Fruit fly (Drosophila melanogaster): ENCODE results near the gene Nedd4.
A peak's percentile ranks its signal among the peaks of the same experiment; 100 is the strongest.

The Nedd4 gene

DNA sequence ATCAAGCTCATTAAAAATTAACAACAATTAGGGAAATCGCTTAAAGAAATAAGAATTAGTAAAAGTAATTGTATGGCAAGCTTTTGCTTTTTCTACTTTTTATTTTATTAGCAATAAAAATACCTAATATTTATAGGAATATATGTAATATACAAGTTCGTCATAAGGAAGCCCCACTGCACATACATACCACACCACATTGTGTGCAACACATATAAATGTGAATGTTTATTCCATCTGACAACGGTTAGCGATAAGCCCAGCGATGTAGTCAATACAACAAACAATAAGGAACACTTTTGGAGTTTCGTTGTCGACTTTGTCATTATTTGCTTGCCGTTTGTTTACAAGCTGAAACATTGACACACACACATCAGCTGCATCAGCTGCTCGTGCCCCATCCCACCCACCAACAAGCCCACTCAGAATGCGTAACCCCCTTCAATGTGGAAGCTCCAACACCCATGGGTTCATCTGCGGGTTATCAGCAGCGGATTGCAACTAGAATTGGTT, 44.5 kb upstream of the Nedd4 start (continued):
- TF ChIP-seq odd (GFP tag; optimal IDR thresholded peaks at IDR 0.05), result peak; percentile 88
- no peak for TF ChIP-seq ro (GFP tag; IDR thresholded peaks at IDR 0.05)
- no peak; the same call in 1 of the 2 replicates for TF ChIP-seq sisA (GFP tag; IDR thresholded peaks at IDR 0.05)
- peak; percentile 58; the same call in 1 of the 2 replicates for TF ChIP-seq CG10959 (GFP tag; IDR thresholded peaks at IDR 0.05)
- TF ChIP-seq CG14860 (GFP tag; IDR thresholded peaks at IDR 0.05; ENCODE audit: partially characterized antibody), result no peak
- peak; percentile 2 for TF ChIP-seq Meics (GFP tag; optimal IDR thresholded peaks at IDR 0.05)
- peak; percentile 42 for TF ChIP-seq tio (GFP tag; optimal IDR thresholded peaks at IDR 0.05)
- no peak for TF ChIP-seq bowl (GFP tag; IDR thresholded peaks at IDR 0.05)
- TF ChIP-seq CG9876 (GFP tag; optimal IDR thresholded peaks at IDR 0.05), result peak; percentile 42
- TF ChIP-seq mirr (GFP tag; optimal IDR thresholded peaks at IDR 0.05), result no peak
- TF ChIP-seq Adf1 (GFP tag; IDR thresholded peaks at IDR 0.05), result no peak
- peak; percentile 95 for TF ChIP-seq gsb-n (tag; optimal IDR thresholded peaks at IDR 0.05)
- peak; percentile 38 for TF ChIP-seq pb (GFP tag; optimal IDR thresholded peaks at IDR 0.05)
- TF ChIP-seq CG18476 (GFP tag; optimal IDR thresholded peaks at IDR 0.05), result peak; percentile 43
- TF ChIP-seq Fer3 (tag; optimal IDR thresholded peaks at IDR 0.05), result peak; percentile 49
- peak; percentile 82 for TF ChIP-seq gem (tag; optimal IDR thresholded peaks at IDR 0.05)
- peak; percentile 81 for TF ChIP-seq oc (tag; optimal IDR thresholded peaks at IDR 0.05)
- TF ChIP-seq unc-4 (GFP tag; IDR thresholded peaks at IDR 0.05; ENCODE audit: partially characterized antibody), result no peak
- TF ChIP-seq gfzf (GFP tag; optimal IDR thresholded peaks at IDR 0.05), result no peak
- no peak for TF ChIP-seq CG2120 (GFP tag; optimal IDR thresholded peaks at IDR 0.05)
- no peak for TF ChIP-seq CG3995 (GFP tag; optimal IDR thresholded peaks at IDR 0.05)
- no peak for TF ChIP-seq nerfin-2 (GFP tag; IDR thresholded peaks at IDR 0.05; ENCODE audit: partially characterized antibody)
- peak; percentile 45 for TF ChIP-seq CG12769 (tag; optimal IDR thresholded peaks at IDR 0.05)
- peak; percentile 58; the same call in 1 of the 2 replicates for TF ChIP-seq Nf-YA (GFP tag; IDR thresholded peaks at IDR 0.05)
- peak; percentile 66 for TF ChIP-seq scrt (GFP tag; optimal IDR thresholded peaks at IDR 0.05)
- TF ChIP-seq yki (optimal IDR thresholded peaks at IDR 0.05), result no peak
- no peak for TF ChIP-seq abd-A (tag; optimal IDR thresholded peaks at IDR 0.05)
- TF ChIP-seq nau (GFP tag; optimal IDR thresholded peaks at IDR 0.05), result peak; percentile 90
- TF ChIP-seq crp (GFP tag; optimal IDR thresholded peaks at IDR 0.05), result peak in 1 of 2 experiments; percentile 57
- peak; percentile 32 for TF ChIP-seq CG30431 (GFP tag; optimal IDR thresholded peaks at IDR 0.05)
- TF ChIP-seq sna (GFP tag; IDR thresholded peaks at IDR 0.05; ENCODE audit: partially characterized antibody), result no peak
- no peak for TF ChIP-seq CG8765 (GFP tag; IDR thresholded peaks at IDR 0.05)
- peak; percentile 68 for TF ChIP-seq ewg (GFP tag; optimal IDR thresholded peaks at IDR 0.05)
- TF ChIP-seq ind (GFP tag; optimal IDR thresholded peaks at IDR 0.05), result no peak
- TF ChIP-seq YL-1 (GFP tag; optimal IDR thresholded peaks at IDR 0.05), result peak; percentile 73
- TF ChIP-seq CG13296 (GFP tag; optimal IDR thresholded peaks at IDR 0.05), result peak; percentile 34
- no peak for TF ChIP-seq Hmx (GFP tag; optimal IDR thresholded peaks at IDR 0.05)
- no peak for TF ChIP-seq Rx (GFP tag; IDR thresholded peaks at IDR 0.05)
- peak; percentile 66 for TF ChIP-seq Six4 (GFP tag; optimal IDR thresholded peaks at IDR 0.05)
- peak; percentile 84 for TF ChIP-seq Spps (tag; optimal IDR thresholded peaks at IDR 0.05)
- TF ChIP-seq zen (tag; optimal IDR thresholded peaks at IDR 0.05), result peak; percentile 36
- no peak for TF ChIP-seq ato (GFP tag; IDR thresholded peaks at IDR 0.05; ENCODE audit: partially characterized antibody)
- TF ChIP-seq sens-2 (GFP tag; IDR thresholded peaks at IDR 0.05), result peak; percentile 68; the same call in 1 of the 2 replicates
- peak; percentile 45 for TF ChIP-seq CG8944 (GFP tag; optimal IDR thresholded peaks at IDR 0.05)
- no peak for TF ChIP-seq CG34376 (GFP tag; optimal IDR thresholded peaks at IDR 0.05)
- peak; percentile 70 for TF ChIP-seq z (GFP tag; IDR thresholded peaks at IDR 0.05)
- peak; percentile 5 for TF ChIP-seq Myb (GFP tag; optimal IDR thresholded peaks at IDR 0.05)
- TF ChIP-seq CrebB (tag; optimal IDR thresholded peaks at IDR 0.05), result peak; percentile 75
- peak; percentile 37 for TF ChIP-seq stwl (tag; optimal IDR thresholded peaks at IDR 0.05)
- TF ChIP-seq CG15696 (tag; optimal IDR thresholded peaks at IDR 0.05), result peak; percentile 94
